Fruit fly (Drosophila melanogaster) whole organism, prepupa: ENCODE results near the gene Elo68beta.

Experiments used
- Blimp-1 ChIP-seq: fragments of 200-800 bp; sonication (Bioruptor generic); optimal IDR thresholded peaks from 3 replicates; lab custom pipeline; 2017; ENCODE audit warnings: missing biosample characterization, missing genetic modification characterization, mild to moderate bottlenecking, moderate library complexity, missing genetic modification reagents
- CG10631 ChIP-seq: fragments of 200-800 bp; sonication (Bioruptor generic); optimal IDR thresholded peaks from 2 replicates; lab custom pipeline; 2016; ENCODE audit warnings: missing biosample characterization, missing genetic modification characterization
- CG11294 ChIP-seq: fragments of 200-800 bp; sonication (Bioruptor generic); IDR thresholded peaks from 2 replicates; pipeline ENCODE4 v1.3.6; 2022; ENCODE audit warnings: missing biosample characterization, missing genetic modification characterization
- CG11902 ChIP-seq: fragments of 200-800 bp; sonication (Bioruptor generic); optimal IDR thresholded peaks from 3 replicates; lab custom pipeline; 2016; ENCODE audit warnings: missing biosample characterization, missing genetic modification characterization
- CG15336 ChIP-seq: fragments of 200-800 bp; sonication (Bioruptor generic); IDR thresholded peaks from 2 replicates; pipeline ENCODE4 v1.3.6; 2022; ENCODE audit warnings: missing biosample characterization, missing genetic modification characterization
- CG1621 ChIP-seq: fragments of 200-800 bp; sonication (Bioruptor generic); optimal IDR thresholded peaks from 3 replicates; lab custom pipeline; 2018; ENCODE audit warnings: missing biosample characterization, mild to moderate bottlenecking, missing genetic modification characterization
- CG16779 ChIP-seq: fragments of 200-800 bp; sonication (Bioruptor generic); optimal IDR thresholded peaks from 3 replicates; lab custom pipeline; 2017; ENCODE audit warnings: missing biosample characterization, mild to moderate bottlenecking, missing genetic modification characterization
- CG3032 ChIP-seq: fragments of 200-800 bp; optimal IDR thresholded peaks from 2 replicates; lab custom pipeline; 2019; ENCODE audit warnings: missing biosample characterization, mild to moderate bottlenecking, missing genetic modification characterization, moderate library complexity
- CG31627 ChIP-seq: fragments of 200-800 bp; sonication (Bioruptor generic); optimal IDR thresholded peaks from 3 replicates; lab custom pipeline; 2016; ENCODE audit warnings: missing biosample characterization, missing genetic modification characterization
- CG32006 ChIP-seq: fragments of 200-800 bp; sonication (Bioruptor generic); optimal IDR thresholded peaks from 3 replicates; lab custom pipeline; 2017; ENCODE audit warnings: missing biosample characterization, mild to moderate bottlenecking, missing genetic modification characterization
- CG34406 ChIP-seq: fragments of 200-800 bp; sonication (Bioruptor generic); optimal IDR thresholded peaks from 3 replicates; lab custom pipeline; 2016; ENCODE audit warnings: missing biosample characterization, missing genetic modification characterization
- CG4318 ChIP-seq: fragments of 200-800 bp; sonication (Bioruptor generic); optimal IDR thresholded peaks from 3 replicates; lab custom pipeline; 2017; ENCODE audit warnings: missing biosample characterization, mild to moderate bottlenecking, missing genetic modification characterization
- CG6163 ChIP-seq: fragments of 200-800 bp; sonication (Bioruptor generic); IDR thresholded peaks from 3 replicates; pipeline ENCODE4 v1.3.6; 2022; ENCODE audit warnings: missing biosample characterization, missing genetic modification characterization
- CG6792 ChIP-seq: fragments of 200-800 bp; sonication (Bioruptor generic); optimal IDR thresholded peaks from 3 replicates; lab custom pipeline; 2016; ENCODE audit warnings: missing biosample characterization, missing genetic modification characterization
- CG6854 ChIP-seq: fragments of 200-800 bp; sonication (Bioruptor generic); optimal IDR thresholded peaks from 2 replicates; lab custom pipeline; 2017; ENCODE audit warnings: missing biosample characterization, mild to moderate bottlenecking, missing genetic modification characterization
- CG8119 ChIP-seq: fragments of 200-800 bp; sonication (Bioruptor generic); IDR thresholded peaks from 3 replicates; pipeline ENCODE4 v1.3.6; 2022; ENCODE audit warnings: missing biosample characterization, missing genetic modification characterization
- Eip75B ChIP-seq: fragments of 200-800 bp; sonication (Bioruptor generic); optimal IDR thresholded peaks from 3 replicates; lab custom pipeline; 2016; ENCODE audit warnings: missing biosample characterization, missing genetic modification characterization
- Eip78C ChIP-seq: fragments of 200-800 bp; sonication (Bioruptor generic); peaks from one replicate; lab custom pipeline; 2016; ENCODE audit warnings: missing biosample characterization, missing genetic modification characterization
- Eip93F ChIP-seq: fragments of 200-800 bp; sonication (Bioruptor generic); optimal IDR thresholded peaks from 2 replicates; lab custom pipeline; 2016; ENCODE audit warnings: missing biosample characterization, mild to moderate bottlenecking, missing genetic modification characterization
- Ets96B ChIP-seq: fragments of 200-800 bp; optimal IDR thresholded peaks from 2 replicates; lab custom pipeline; 2019; ENCODE audit warnings: missing biosample characterization, mild to moderate bottlenecking, missing genetic modification characterization, moderate library complexity
- Hr38 ChIP-seq: sonication (Bioruptor generic); optimal IDR thresholded peaks from 2 replicates; lab custom pipeline; 2016; ENCODE audit warnings: missing biosample characterization, missing genetic modification characterization
- Hr4 ChIP-seq: fragments of 200-800 bp; sonication (Bioruptor generic); optimal IDR thresholded peaks from 3 replicates; lab custom pipeline; 2016; ENCODE audit warnings: missing biosample characterization, missing genetic modification characterization
- Lpt ChIP-seq: fragments of 200-800 bp; sonication (Bioruptor generic); optimal IDR thresholded peaks from 3 replicates; lab custom pipeline; 2016; ENCODE audit warnings: missing biosample characterization, missing genetic modification characterization
- Met ChIP-seq: fragments of 200-800 bp; sonication (Bioruptor generic); optimal IDR thresholded peaks from 3 replicates; lab custom pipeline; 2016; ENCODE audit warnings: missing biosample characterization, missing genetic modification characterization
- OdsH ChIP-seq: fragments of 200-800 bp; sonication (Bioruptor generic); optimal IDR thresholded peaks from 3 replicates; lab custom pipeline; 2016; ENCODE audit warnings: missing biosample characterization, missing genetic modification characterization
- Smox ChIP-seq: fragments of 200-800 bp; sonication (Bioruptor generic); optimal IDR thresholded peaks from 3 replicates; lab custom pipeline; 2016; ENCODE audit warnings: missing biosample characterization, missing genetic modification characterization
- Sox14 ChIP-seq: fragments of 200-800 bp; sonication (Bioruptor generic); optimal IDR thresholded peaks from 3 replicates; lab custom pipeline; 2016; ENCODE audit warnings: missing biosample characterization, missing genetic modification characterization
- Sox15 ChIP-seq: fragments of 200-800 bp; sonication (Bioruptor generic); optimal IDR thresholded peaks from 3 replicates; lab custom pipeline; 2016; ENCODE audit warnings: missing biosample characterization, missing genetic modification characterization
- cyc ChIP-seq: fragments of 200-800 bp; sonication (Bioruptor generic); optimal IDR thresholded peaks from 3 replicates; lab custom pipeline; 2016; ENCODE audit warnings: missing biosample characterization, missing genetic modification characterization
- dsx ChIP-seq: fragments of 200-800 bp; optimal IDR thresholded peaks from 3 replicates; lab custom pipeline; 2019; ENCODE audit warnings: missing biosample characterization, mild to moderate bottlenecking, missing genetic modification characterization, moderate library complexity; ENCODE audit not compliant: poor library complexity, severe bottlenecking
- eg ChIP-seq: fragments of 200-800 bp; sonication (Bioruptor generic); IDR thresholded peaks from 3 replicates; pipeline ENCODE4 v1.3.6; 2022; ENCODE audit warnings: missing biosample characterization, missing genetic modification characterization
- esn ChIP-seq: fragments of 200-800 bp; sonication (Bioruptor generic); optimal IDR thresholded peaks from 2 replicates; lab custom pipeline; 2016; ENCODE audit warnings: missing biosample characterization, mild to moderate bottlenecking, missing genetic modification characterization, moderate library complexity
- fd59A ChIP-seq: fragments of 200-800 bp; sonication (Bioruptor generic); optimal IDR thresholded peaks from 2 replicates; lab custom pipeline; 2017; ENCODE audit warnings: missing biosample characterization, mild to moderate bottlenecking, missing genetic modification characterization, missing genetic modification reagents
- fd85E ChIP-seq: fragments of 200-800 bp; sonication (Bioruptor generic); optimal IDR thresholded peaks from 3 replicates; lab custom pipeline; 2016; ENCODE audit warnings: missing biosample characterization, missing genetic modification characterization
- net ChIP-seq: fragments of 200-800 bp; sonication (Bioruptor generic); optimal IDR thresholded peaks from 3 replicates; lab custom pipeline; 2016; ENCODE audit warnings: missing biosample characterization, missing genetic modification characterization
- pdm3 ChIP-seq: fragments of 200-800 bp; sonication (Bioruptor generic); optimal IDR thresholded peaks from 3 replicates; lab custom pipeline; 2016; ENCODE audit warnings: missing biosample characterization, missing genetic modification characterization
- salr ChIP-seq, 2 experiments: fragments of 200-800 bp; sonication (Bioruptor generic); optimal IDR thresholded peaks; 3 replicates each; lab custom pipeline; 2016 to 2018; ENCODE audit warnings: missing biosample characterization in 2 of 2, missing genetic modification characterization in 2 of 2, mild to moderate bottlenecking in 1 of 2
- ss ChIP-seq, 2 experiments: fragments of 200-800 bp; sonication (Bioruptor generic); optimal IDR thresholded peaks; 2 replicates in 1 of 2; 3 replicates in 1 of 2; lab custom pipeline; 2017 to 2018; ENCODE audit warnings: mild to moderate bottlenecking in 2 of 2, missing biosample characterization in 2 of 2, missing genetic modification characterization in 2 of 2, moderate library complexity in 1 of 2
- svp ChIP-seq: fragments of 200-800 bp; sonication (Bioruptor generic); peaks from one replicate; lab custom pipeline; 2016; ENCODE audit warnings: missing biosample characterization, missing genetic modification characterization
- topi ChIP-seq: fragments of 200-800 bp; sonication (Bioruptor generic); optimal IDR thresholded peaks from 3 replicates; lab custom pipeline; 2016; ENCODE audit warnings: missing biosample characterization, missing genetic modification characterization
- vri ChIP-seq: fragments of 200-800 bp; sonication (Bioruptor generic); optimal IDR thresholded peaks from 3 replicates; lab custom pipeline; 2016; ENCODE audit warnings: missing biosample characterization, mild to moderate bottlenecking, missing genetic modification characterization

The Elo68beta gene

dm6 chr3L:11084557-11085231 is 16.8 kb downstream of the Elo68beta start (continued):
- TF ChIP-seq Hr4 (GFP tag; lab: Kevin White, UChicago), result peak; percentile 99
- TF ChIP-seq Met, result no peak
- peak; percentile 66 for TF ChIP-seq CG6854 (GFP tag; lab: Kevin White, UChicago)
- peak; percentile 99 for TF ChIP-seq Eip75B (GFP tag; lab: Kevin White, UChicago)
- peak; percentile 95 to 97 for TF ChIP-seq ss (GFP tag; optimal IDR thresholded peaks at IDR 0.05; lab: Kevin White, UChicago)
- TF ChIP-seq CG10631, result peak; percentile 98
- TF ChIP-seq salr (GFP tag; optimal IDR thresholded peaks at IDR 0.05; lab: Kevin White, UChicago), result peak; percentile 94 to 99
- peak; percentile 100 for TF ChIP-seq eg (GFP tag; lab: Robert Waterston, UW)
- peak; percentile 83 for TF ChIP-seq CG11902 (GFP tag; lab: Kevin White, UChicago)
- peak; percentile 94 for TF ChIP-seq CG34406 (GFP tag; lab: Kevin White, UChicago)
- TF ChIP-seq CG3032 (tag; lab: Kevin White, UChicago), result peak; percentile 96
- TF ChIP-seq Hr38 (GFP tag; lab: Kevin White, UChicago), result peak; percentile 93
- TF ChIP-seq vri (GFP tag; lab: Kevin White, UChicago), result peak; percentile 63
- peak; percentile 99 for TF ChIP-seq net (GFP tag; lab: Kevin White, UChicago)
- TF ChIP-seq Eip93F (GFP tag; lab: Kevin White, UChicago), result no peak
- TF ChIP-seq CG32006 (GFP tag; lab: Kevin White, UChicago), result peak; percentile 99
- peak; percentile 80 for TF ChIP-seq Sox15 (GFP tag; lab: Kevin White, UChicago)
- TF ChIP-seq CG31627 (GFP tag; lab: Kevin White, UChicago), result peak; percentile 87
- TF ChIP-seq fd85E (GFP tag; lab: Kevin White, UChicago), result peak; percentile 83
- no peak for TF ChIP-seq Smox (GFP tag; lab: Kevin White, UChicago)
- TF ChIP-seq svp, result no peak
- peak; percentile 96 for TF ChIP-seq dsx
- TF ChIP-seq CG6163 (GFP tag; lab: Robert Waterston, UW), result peak; percentile 99
- TF ChIP-seq Lpt (GFP tag; lab: Kevin White, UChicago), result peak; percentile 99
- TF ChIP-seq CG1621, result peak; percentile 93
- TF ChIP-seq pdm3 (GFP tag; lab: Kevin White, UChicago), result peak; percentile 98
- peak; percentile 100 for TF ChIP-seq CG15336 (GFP tag; lab: Robert Waterston, UW)
- TF ChIP-seq Sox14 (GFP tag; lab: Kevin White, UChicago), result peak; percentile 98
- TF ChIP-seq CG11294, result peak; percentile 99
- peak; percentile 96 for TF ChIP-seq CG4318 (GFP tag; lab: Kevin White, UChicago)
- TF ChIP-seq OdsH (GFP tag; lab: Kevin White, UChicago), result peak; percentile 98
- TF ChIP-seq esn, result peak; percentile 92
- TF ChIP-seq CG8119 (GFP tag; lab: Robert Waterston, UW), result peak; percentile 100
- TF ChIP-seq fd59A, result peak; percentile 96
- peak; percentile 90 for TF ChIP-seq cyc
- peak; percentile 100 for TF ChIP-seq Eip78C (GFP tag; lab: Kevin White, UChicago)
- peak; percentile 94 for TF ChIP-seq CG6792 (GFP tag; lab: Kevin White, UChicago)
- peak; percentile 93 for TF ChIP-seq topi (GFP tag; lab: Kevin White, UChicago)

dm6 chr3L:11083605-11084004 is 17.9 kb downstream of the Elo68beta start:
- TF ChIP-seq CG8119 (GFP tag; lab: Robert Waterston, UW), result peak; percentile 24; the same call in 1 of the 3 replicates
- no peak for TF ChIP-seq Ets96B (tag; lab: Kevin White, UChicago)
- no peak for TF ChIP-seq Eip75B (GFP tag; lab: Kevin White, UChicago)
- TF ChIP-seq CG32006 (GFP tag; lab: Kevin White, UChicago), result no peak
- TF ChIP-seq Met, result no peak
- peak; percentile 51 for TF ChIP-seq Blimp-1 (GFP tag; lab: Kevin White, UChicago)
- TF ChIP-seq CG16779 (tag; lab: Kevin White, UChicago), result no peak
- no peak for TF ChIP-seq CG11902 (GFP tag; lab: Kevin White, UChicago)
- no peak for TF ChIP-seq Sox14 (GFP tag; lab: Kevin White, UChicago)
- TF ChIP-seq, all 60 proteins: peak for 2
